Worm (Caenorhabditis elegans): ENCODE measurements around the gene C11H1.5.

DNA sequence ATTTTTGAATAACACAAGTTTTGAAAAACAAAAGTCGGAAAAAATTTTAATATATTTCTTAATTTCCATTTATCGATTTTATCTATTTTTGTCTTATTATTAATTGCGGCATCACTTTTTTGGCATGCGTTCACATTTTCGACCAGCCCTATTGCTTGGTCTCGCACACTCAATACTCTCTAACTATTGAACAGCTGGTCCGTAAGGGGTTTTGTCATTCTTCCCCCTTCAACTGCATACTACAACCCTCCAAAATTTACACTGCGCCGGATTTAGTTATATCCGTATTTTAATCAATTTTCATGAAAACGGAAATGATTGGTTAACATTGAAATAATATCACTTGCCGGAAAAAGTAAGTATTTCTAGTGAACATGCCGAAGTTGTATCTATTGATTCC lies 24.4 kb upstream of the C11H1.5 start, which contains the start of gene C11H1.7:
- no peak for TF ChIP-seq sea-1 (GFP tag; conservative IDR thresholded peaks at IDR 0.05)
- TF ChIP-seq ceh-36 (tag; optimal IDR thresholded peaks at IDR 0.05) = no peak
- no peak for TF ChIP-seq flt-1 (GFP tag; IDR thresholded peaks at IDR 0.05)
- TF ChIP-seq ama-1 (optimal IDR thresholded peaks at IDR 0.05) = no peak
- TF ChIP-seq hmbx-1 (tag; optimal IDR thresholded peaks at IDR 0.05) = no peak
- no peak for TF ChIP-seq tbx-37 (GFP tag; conservative IDR thresholded peaks at IDR 0.05)
- no peak for TF ChIP-seq scrt-1 (GFP tag; IDR thresholded peaks at IDR 0.05)
- TF ChIP-seq tra-4 (tag; optimal IDR thresholded peaks at IDR 0.05) = no peak
- TF ChIP-seq ceh-13 (GFP tag; optimal IDR thresholded peaks at IDR 0.05) = no peak
- no peak for TF ChIP-seq aly-1 (tag; optimal IDR thresholded peaks at IDR 0.05)
- no peak for TF ChIP-seq F13C5.2 (tag; optimal IDR thresholded peaks at IDR 0.05)
- no peak for TF ChIP-seq pes-1 (GFP tag; IDR thresholded peaks at IDR 0.05)
- TF ChIP-seq tbx-11 (GFP tag; IDR thresholded peaks at IDR 0.05) = no peak

All from whole organism, early embryonic.